Worm (Caenorhabditis elegans) whole organism, mixed stage, embryonic: Measurements from ENCODE around the gene gst-20.

ENCODE experiments used
- elt-3 ChIP-seq: fragments of 150-350 bp; optimal IDR thresholded peaks from 2 replicates; lab custom pipeline; 2014; ENCODE audit warnings: missing biosample characterization, missing genetic modification characterization
- mab-5 ChIP-seq: fragments of 150-350 bp; optimal IDR thresholded peaks from 2 replicates; lab custom pipeline; 2014; ENCODE audit warnings: missing biosample characterization, missing genetic modification characterization
- pha-4 ChIP-seq: fragments of 150-350 bp; optimal IDR thresholded peaks from 2 replicates; lab custom pipeline; 2018; ENCODE audit warnings: missing biosample characterization, missing genetic modification reagents, missing genetic modification characterization
- unc-39 ChIP-seq: fragments of 150-350 bp; optimal IDR thresholded peaks from 2 replicates; lab custom pipeline; 2014; ENCODE audit warnings: missing biosample characterization, missing genetic modification characterization

DNA sequence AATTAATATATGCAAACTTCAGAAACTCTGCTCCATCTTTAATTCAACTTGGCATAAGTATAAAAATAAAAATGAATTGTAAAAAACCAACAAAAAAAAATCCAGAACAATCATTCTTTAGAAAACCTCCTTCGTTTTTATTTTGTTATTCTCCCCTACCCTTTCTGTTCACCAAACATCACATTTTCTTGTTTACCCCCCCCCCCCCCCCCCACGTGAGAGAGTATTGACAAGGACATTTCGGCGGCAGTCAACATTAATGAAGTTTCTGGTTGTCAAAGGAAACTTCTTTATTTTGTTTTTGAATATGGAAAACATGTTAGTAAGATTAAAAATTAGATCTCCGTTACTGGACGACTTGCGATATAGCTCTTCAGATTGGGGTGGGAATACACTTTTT is 4.9 kb upstream of the gst-20 start:
- TF ChIP-seq pha-4 (tag; lab: Kevin White, UChicago) = no peak
- TF ChIP-seq elt-3 (tag; lab: Kevin White, UChicago) = no peak
- TF ChIP-seq mab-5 (tag; lab: Kevin White, UChicago) = no peak
- TF ChIP-seq unc-39 (tag; lab: Kevin White, UChicago) = no peak
